Fruit fly (Drosophila melanogaster): ENCODE results near the gene CG12104.

CG12104 gene

dm6 chr3L:1591692-1592371 lies 10.6 kb downstream of the CG12104 start (continued):
- TF ChIP-seq NC2α (GFP tag; optimal IDR thresholded peaks at IDR 0.05) (peak; percentile 5), esg (GFP tag; conservative IDR thresholded peaks at IDR 0.05) (no peak), CG12769 (tag; optimal IDR thresholded peaks at IDR 0.05) (no peak), CG14050 (GFP tag; IDR thresholded peaks at IDR 0.05) (peak; percentile 49; the same call in 2 of the 3 replicates), pita (GFP tag; optimal IDR thresholded peaks at IDR 0.05) (no peak), Asciz (GFP tag; optimal IDR thresholded peaks at IDR 0.05) (peak; percentile 80), CG2116 (GFP tag; optimal IDR thresholded peaks at IDR 0.05) (peak; percentile 32), da (GFP tag; optimal IDR thresholded peaks at IDR 0.05) (no peak), CG31441 (GFP tag; IDR thresholded peaks at IDR 0.05) (peak; percentile 38; the same call in 1 of the 2 replicates), ewg (GFP tag; optimal IDR thresholded peaks at IDR 0.05) (no peak), CG6813 (GFP tag; optimal IDR thresholded peaks at IDR 0.05) (peak; percentile 95), CG11085 (GFP tag; IDR thresholded peaks at IDR 0.05) (peak; percentile 55; the same call in 1 of the 2 replicates), jing (GFP tag; optimal IDR thresholded peaks at IDR 0.05) (no peak), sr (GFP tag; IDR thresholded peaks at IDR 0.05) (no peak), wor (GFP tag; IDR thresholded peaks at IDR 0.05) (no peak), CG1832 (GFP tag; optimal IDR thresholded peaks at IDR 0.05) (no peak), zfh2 (GFP tag; optimal IDR thresholded peaks at IDR 0.05) (peak; percentile 57), run (tag; optimal IDR thresholded peaks at IDR 0.05) (peak; percentile 13), ab (GFP tag; optimal IDR thresholded peaks at IDR 0.05) (no peak), ftz-f1 (GFP tag; optimal IDR thresholded peaks at IDR 0.05) (peak; percentile 32), hth (optimal IDR thresholded peaks at IDR 0.05) (no peak), Nf-YA (GFP tag; IDR thresholded peaks at IDR 0.05) (peak; percentile 47; the same call in 1 of the 2 replicates), H15 (GFP tag; IDR thresholded peaks at IDR 0.05) (no peak), ato (GFP tag; IDR thresholded peaks at IDR 0.05; ENCODE audit: partially characterized antibody) (no peak), gce (GFP tag; IDR thresholded peaks at IDR 0.05) (no peak; the same call in 2 of the 3 replicates), tio (GFP tag; optimal IDR thresholded peaks at IDR 0.05) (no peak), CG4360 (GFP tag; IDR thresholded peaks at IDR 0.05) (no peak), Tbp (GFP tag; optimal IDR thresholded peaks at IDR 0.05) (no peak), CG7372 (GFP tag; IDR thresholded peaks at IDR 0.05) (no peak), ham (GFP tag; IDR thresholded peaks at IDR 0.05) (no peak), Hr39 (optimal IDR thresholded peaks at IDR 0.05) (no peak), Mad (GFP tag; optimal IDR thresholded peaks at IDR 0.05) (no peak), Fer1 (GFP tag; optimal IDR thresholded peaks at IDR 0.05) (peak; percentile 92), CG31365 (tag; optimal IDR thresholded peaks at IDR 0.05) (peak; percentile 79), nau (GFP tag; optimal IDR thresholded peaks at IDR 0.05) (no peak), hbn (GFP tag; IDR thresholded peaks at IDR 0.05; ENCODE audit: partially characterized antibody) (no peak), CG18764 (GFP tag; optimal IDR thresholded peaks at IDR 0.05) (no peak), CG7271 (tag; optimal IDR thresholded peaks at IDR 0.05) (no peak), CG13424 (tag; optimal IDR thresholded peaks at IDR 0.05) (peak; percentile 35), CG10565 (GFP tag; optimal IDR thresholded peaks at IDR 0.05) (no peak), B-H1 (GFP tag; IDR thresholded peaks at IDR 0.05) (no peak; the same call in 2 of the 3 replicates), unpg (GFP tag; optimal IDR thresholded peaks at IDR 0.05) (peak; percentile 65), pnt (GFP tag; optimal IDR thresholded peaks at IDR 0.05) (peak; percentile 1), GATAe (GFP tag; conservative IDR thresholded peaks at IDR 0.05) (no peak), CG3407 (GFP tag; optimal IDR thresholded peaks at IDR 0.05) (peak; percentile 30), yki (optimal IDR thresholded peaks at IDR 0.05) (no peak), Awh (GFP tag; IDR thresholded peaks at IDR 0.05) (peak; percentile 61; the same call in 1 of the 2 replicates), trem (tag; optimal IDR thresholded peaks at IDR 0.05) (no peak), ind (GFP tag; optimal IDR thresholded peaks at IDR 0.05) (no peak), CG9797 (GFP tag; optimal IDR thresholded peaks at IDR 0.05) (no peak), Fer2 (tag; optimal IDR thresholded peaks at IDR 0.05) (peak; percentile 84)
